Fruit fly (Drosophila melanogaster) ovary, adult (tissue): ENCODE results near the gene prage.

Source experiments
- CG17801 ChIP-seq: fragments of 200-800 bp; optimal IDR thresholded peaks from 2 replicates; lab custom pipeline; 2019; ENCODE audit warnings: missing biosample characterization, mild to moderate bottlenecking, missing genetic modification characterization, moderate library complexity; ENCODE audit not compliant: partially characterized antibody

prage gene

dm6 chrX:1825912-1826862, 52.7 kb downstream of the prage start:
- peak; percentile 35 for TF ChIP-seq CG17801 (GFP tag; lab: Kevin White, UChicago)

DNA sequence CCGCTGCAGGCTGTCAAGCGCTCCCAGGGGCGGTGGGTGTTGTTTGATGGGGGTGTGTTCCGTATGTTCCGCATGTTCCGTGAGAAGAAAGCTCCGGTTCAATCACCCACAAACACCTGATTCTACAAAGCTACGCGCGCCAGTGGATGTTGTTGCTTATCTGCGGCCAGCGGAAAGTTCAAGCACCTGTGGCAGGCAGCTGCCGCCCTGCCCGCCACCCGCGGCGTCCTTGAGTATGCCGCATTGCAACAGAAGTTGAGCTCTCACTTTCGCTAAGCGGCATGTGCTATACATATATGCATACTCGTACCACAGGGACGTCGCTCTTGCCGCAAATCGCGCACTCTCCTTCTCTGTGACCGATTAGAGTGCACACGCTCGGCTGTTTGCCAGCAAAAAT, 54.6 kb downstream of the prage start:
- no peak for TF ChIP-seq CG17801 (GFP tag; lab: Kevin White, UChicago)

DNA sequence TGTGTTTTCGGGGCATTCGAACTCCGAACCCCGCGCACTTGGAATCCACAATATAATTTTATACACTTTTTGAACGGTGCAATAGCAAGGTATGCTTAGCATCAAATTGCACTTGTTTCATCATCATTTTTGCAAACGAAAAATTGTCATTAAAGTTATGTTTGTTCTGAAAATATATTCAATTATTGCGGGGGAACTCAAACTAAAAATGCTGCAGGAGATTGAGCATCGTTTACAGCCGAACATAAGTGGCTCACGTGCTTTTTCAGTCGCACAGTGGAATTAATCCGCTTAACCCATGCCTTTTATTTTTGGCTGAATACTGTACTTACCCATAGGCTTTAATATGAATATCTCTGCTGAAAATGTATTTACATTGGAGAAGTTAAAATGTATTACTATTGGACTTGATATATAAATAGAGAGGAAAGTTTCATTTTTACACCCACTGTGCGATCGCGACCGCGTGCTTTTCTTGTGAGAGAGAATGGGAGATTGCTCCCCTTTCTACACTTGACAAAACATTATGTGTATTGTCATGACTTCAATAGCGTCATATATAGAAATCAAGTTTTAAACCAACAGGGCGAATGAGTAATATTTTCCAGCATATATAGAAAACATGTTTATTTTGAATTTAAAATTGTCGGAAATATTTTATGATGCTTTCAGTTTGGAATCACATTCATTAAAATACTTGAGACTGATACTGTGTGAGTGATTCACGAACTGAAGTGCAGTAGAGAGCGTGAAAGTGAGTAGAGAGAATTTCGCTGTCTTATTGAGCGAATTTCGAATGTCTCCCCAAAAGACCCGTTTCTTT, 57.1 kb downstream of the prage start:
- TF ChIP-seq CG17801 (GFP tag; lab: Kevin White, UChicago): peak; percentile 98

dm6 chrX:1831219-1831555, 57.7 kb downstream of the prage start:
- no peak for TF ChIP-seq CG17801 (GFP tag; lab: Kevin White, UChicago)

dm6 chrX:1832699-1833098, 59.2 kb downstream of the prage start:
- no peak for TF ChIP-seq CG17801 (GFP tag; lab: Kevin White, UChicago)

dm6 chrX:1834702-1835376, 61.3 kb downstream of the prage start:
- peak; percentile 74 for TF ChIP-seq CG17801 (GFP tag; lab: Kevin White, UChicago)

- no peak for TF ChIP-seq CG17801 (GFP tag; lab: Kevin White, UChicago)
These were observed 67.0 kb downstream of the prage start for dm6 chrX:1840520-1840919.

DNA sequence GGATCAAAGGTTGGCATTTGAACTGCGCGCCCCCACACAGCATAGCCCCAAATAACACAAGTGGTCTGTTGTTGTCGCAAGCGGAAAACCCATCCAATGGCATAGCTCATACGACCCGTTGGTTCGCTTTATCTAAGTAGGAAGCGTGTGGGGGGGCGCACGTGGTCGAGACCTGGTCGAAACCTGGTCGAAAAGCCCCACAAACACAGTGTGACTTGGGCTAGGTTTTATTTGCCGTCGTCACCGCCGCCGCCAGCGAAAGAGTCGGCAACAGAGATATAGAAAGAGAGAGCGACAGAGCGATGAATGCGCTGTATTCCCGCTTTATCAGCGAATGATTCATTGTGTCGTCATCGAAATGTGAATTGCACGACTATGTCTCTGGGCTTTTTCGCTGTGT, 69.4 kb downstream of the prage start:
- TF ChIP-seq CG17801 (GFP tag; lab: Kevin White, UChicago): peak; percentile 43

DNA sequence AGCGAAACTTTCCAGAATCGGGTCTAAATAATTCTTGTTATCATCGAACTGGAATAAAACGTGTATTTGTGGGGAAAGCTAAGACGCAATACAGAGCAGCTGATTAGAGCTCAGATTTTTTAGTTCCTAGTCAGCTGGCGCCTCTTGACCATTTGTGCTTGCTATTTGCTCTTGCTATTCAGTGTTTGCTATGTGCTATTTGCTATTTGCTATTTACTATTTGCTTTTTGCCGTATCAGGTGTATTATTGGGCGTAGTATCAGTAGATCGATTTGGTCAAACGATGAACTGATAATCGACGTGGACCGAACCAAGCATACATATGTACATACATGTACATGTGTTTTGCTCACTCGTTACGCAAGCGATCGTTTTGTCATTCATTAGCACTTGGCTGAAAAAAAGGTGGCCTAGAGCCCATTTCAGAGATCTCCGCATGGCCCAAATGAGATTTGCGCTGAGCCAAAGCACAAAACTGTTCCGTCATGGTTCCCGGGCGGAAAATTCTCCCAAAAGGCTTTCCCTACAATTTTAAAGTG, 72.0 kb downstream of the prage start:
- no peak for TF ChIP-seq CG17801 (GFP tag; lab: Kevin White, UChicago)

- TF ChIP-seq CG17801 (GFP tag; lab: Kevin White, UChicago): no peak
These were observed 72.9 kb downstream of the prage start for dm6 chrX:1846386-1846785.

dm6 chrX:1847735-1848134, 74.2 kb downstream of the prage start:
- no peak for TF ChIP-seq CG17801 (GFP tag; lab: Kevin White, UChicago)

dm6 chrX:1848624-1849198, 75.2 kb downstream of the prage start:
- no peak for TF ChIP-seq CG17801 (GFP tag; lab: Kevin White, UChicago)

DNA sequence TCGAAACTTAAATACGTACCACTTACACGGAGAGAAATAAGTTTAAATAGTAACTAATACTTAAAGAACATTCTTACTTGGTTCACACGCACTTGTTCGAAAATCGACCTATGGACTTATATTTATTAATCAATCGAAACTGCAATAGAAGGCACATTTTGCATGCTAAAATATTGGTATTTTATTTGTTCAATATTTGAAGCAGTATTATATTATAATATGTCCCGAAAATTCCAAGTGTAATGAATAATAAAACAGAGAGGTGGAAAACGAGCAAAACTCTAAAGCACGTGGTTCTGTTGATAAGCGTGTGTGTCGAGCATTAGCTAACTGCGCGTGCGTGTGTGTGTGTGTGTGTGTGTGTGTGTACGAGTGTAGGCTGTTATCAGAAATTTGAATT, 76.4 kb downstream of the prage start:
- peak; percentile 88 for TF ChIP-seq CG17801 (GFP tag; lab: Kevin White, UChicago)

DNA sequence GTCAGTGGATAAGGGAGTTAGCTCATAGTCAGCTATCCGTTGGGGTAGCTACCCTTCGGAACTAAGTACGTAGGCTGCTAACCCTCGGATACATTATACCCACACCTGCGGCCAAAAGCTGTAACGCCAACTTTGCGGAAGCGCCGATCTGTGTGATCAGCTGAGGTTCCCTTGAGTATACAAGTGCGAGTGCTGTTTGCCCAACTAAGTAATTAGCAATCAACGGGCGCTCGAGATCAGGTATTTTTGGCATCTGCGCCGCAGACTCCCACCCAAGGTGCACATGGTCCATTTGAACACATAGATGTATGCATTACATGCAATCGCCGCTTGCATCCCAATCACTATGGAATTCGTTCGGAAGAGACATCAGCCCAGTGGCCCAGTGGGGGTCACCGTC, 80.6 kb downstream of the prage start:
- no peak for TF ChIP-seq CG17801 (GFP tag; lab: Kevin White, UChicago)
